Worm (Caenorhabditis elegans) whole organism, mixed stage, embryonic: ENCODE data around the gene clec-175.

Experiments
- blmp-1 ChIP-seq: fragments of 150-350 bp; optimal IDR thresholded peaks from 2 replicates; lab custom pipeline; 2014; ENCODE audit warnings: missing biosample characterization, missing genetic modification characterization
- ces-1 ChIP-seq: fragments of 150-350 bp; optimal IDR thresholded peaks from 2 replicates; lab custom pipeline; 2014; ENCODE audit warnings: missing biosample characterization, missing genetic modification reagents, missing genetic modification characterization
- elt-1 ChIP-seq: sonication (generic microtip); optimal IDR thresholded peaks from 2 replicates; lab custom pipeline; 2017; ENCODE audit warnings: missing genetic modification characterization, mild to moderate bottlenecking, missing compliant biosample characterization, antibody characterized with exemption, moderate library complexity, borderline replicate concordance; ENCODE audit not compliant: insufficient read depth
- lin-13 ChIP-seq: fragments of 150-350 bp; optimal IDR thresholded peaks from 2 replicates; lab custom pipeline; 2014; ENCODE audit warnings: missing biosample characterization, missing genetic modification characterization
- lin-32 ChIP-seq: fragments of 200-800 bp; sonication (Bioruptor generic); optimal IDR thresholded peaks from 2 replicates; lab custom pipeline; 2018; ENCODE audit warnings: mild to moderate bottlenecking, missing genetic modification characterization, missing compliant biosample characterization
- lsy-2 ChIP-seq: fragments of 150-350 bp; optimal IDR thresholded peaks from 2 replicates; lab custom pipeline; 2014; ENCODE audit warnings: missing biosample characterization, missing genetic modification characterization
- nhr-237 ChIP-seq: fragments of 150-350 bp; optimal IDR thresholded peaks from 2 replicates; lab custom pipeline; 2014; ENCODE audit warnings: missing biosample characterization, missing genetic modification characterization
- nhr-76 ChIP-seq: sonication (generic microtip); optimal IDR thresholded peaks from 2 replicates; lab custom pipeline; 2017; ENCODE audit warnings: missing biosample characterization, missing genetic modification characterization
- snpc-4 ChIP-seq: fragments of 150-350 bp; optimal IDR thresholded peaks from 2 replicates; lab custom pipeline; 2014; ENCODE audit warnings: missing biosample characterization, missing genetic modification characterization
- unc-39 ChIP-seq: fragments of 150-350 bp; optimal IDR thresholded peaks from 2 replicates; lab custom pipeline; 2014; ENCODE audit warnings: missing biosample characterization, missing genetic modification characterization
- ztf-11 ChIP-seq: fragments of 150-350 bp; optimal IDR thresholded peaks from 2 replicates; lab custom pipeline; 2014; ENCODE audit warnings: missing biosample characterization, missing genetic modification characterization

DNA sequence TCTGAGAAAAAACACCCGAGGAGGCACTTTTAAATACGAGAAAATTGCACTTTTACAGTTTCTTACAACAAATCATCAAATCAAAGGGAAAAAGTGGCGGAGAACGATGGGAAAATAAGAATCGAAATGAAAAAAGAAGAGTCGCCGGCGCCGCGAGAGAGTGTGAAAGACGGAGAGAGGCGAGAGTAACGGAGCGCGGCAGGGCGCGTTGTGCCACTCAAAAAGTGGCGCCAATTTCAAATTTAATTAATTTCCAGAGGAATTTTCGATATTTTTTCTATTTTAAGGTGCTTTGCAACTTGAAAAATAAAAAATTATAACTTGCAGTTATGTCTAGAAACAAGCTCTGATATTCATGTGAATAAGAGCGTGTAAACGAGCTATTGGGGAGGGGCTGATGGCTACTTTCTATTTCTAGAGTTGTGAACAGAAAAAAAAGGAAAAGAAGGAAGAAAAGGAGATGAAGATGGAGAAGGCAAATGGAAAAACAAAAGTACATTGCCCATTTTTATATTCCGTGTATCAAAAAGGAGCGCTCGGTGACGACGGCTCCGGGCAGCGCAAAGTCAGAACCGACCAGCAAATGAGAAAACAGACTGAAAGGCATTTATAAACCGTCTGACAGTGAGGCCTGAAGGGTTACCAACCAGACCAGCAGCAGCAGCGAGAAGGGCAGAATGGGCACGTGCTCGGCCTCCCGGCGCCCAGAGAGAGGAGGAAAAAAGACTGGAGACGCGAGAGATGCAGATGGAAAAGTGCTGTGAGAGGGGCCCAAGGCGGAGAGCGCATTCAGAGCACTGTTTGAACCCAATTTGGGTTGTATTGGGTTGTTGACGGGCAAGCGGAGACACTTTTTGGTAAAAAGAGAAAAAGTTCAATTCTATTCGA is 49.0 kb downstream of the clec-175 start:
- TF ChIP-seq nhr-76 (tag; lab: Kevin White, UChicago) (no peak), lin-13 (tag; lab: Kevin White, UChicago) (no peak), unc-39 (tag; lab: Kevin White, UChicago) (no peak), ztf-11 (tag; lab: Kevin White, UChicago) (no peak), lsy-2 (tag; lab: Kevin White, UChicago) (no peak), lin-32 (GFP tag; lab: Kevin White, UChicago) (no peak), elt-1 (tag; lab: Kevin White, UChicago) (no peak), blmp-1 (tag; lab: Kevin White, UChicago) (no peak), ces-1 (GFP tag; lab: Kevin White, UChicago) (no peak), snpc-4 (no peak), nhr-237 (tag; lab: Kevin White, UChicago) (no peak)
